Fruit fly (Drosophila melanogaster) S2 (cell line): ENCODE measurements around the gene CG44098.

ENCODE experiments used
- CG8478 ChIP-seq: fragments of >200 bp; optimal IDR thresholded peaks from 2 replicates; lab custom pipeline; 2018
- CTCF ChIP-seq, 2 experiments: fragments of >200 bp; optimal IDR thresholded peaks; 2 replicates each; lab custom pipeline; 2018

- TF ChIP-seq CG8478 (lab: Kevin White, UChicago) (no peak), CTCF (optimal IDR thresholded peaks at IDR 0.05; lab: Kevin White, UChicago) (no peak)
Measured at dm6 chr3R:4746189-4746771, 26.7 kb downstream of the CG44098 start.
